Fruit fly (Drosophila melanogaster) whole organism, embryonic: ENCODE results near the gene eya.
A peak's percentile ranks its signal among the peaks of the same experiment; 100 is the strongest.

Experiments
- Abd-B ChIP-seq: fragments of 200-800 bp; sonication (Bioruptor generic); optimal IDR thresholded peaks from 2 replicates; lab custom pipeline; 2018; ENCODE audit warnings: missing biosample characterization, mild to moderate bottlenecking, missing genetic modification characterization, moderate library complexity
- Adf1 ChIP-seq: fragments of 200-800 bp; sonication (Bioruptor generic); IDR thresholded peaks from 2 replicates; pipeline ENCODE4 v1.3.6; 2022; ENCODE audit warnings: missing biosample characterization, missing genetic modification characterization
- Atf3 ChIP-seq: fragments of 200-800 bp; sonication (Bioruptor generic); optimal IDR thresholded peaks from 3 replicates; lab custom pipeline; 2016; ENCODE audit warnings: missing biosample characterization, missing genetic modification characterization
- CG10209 ChIP-seq: fragments of 200-800 bp; sonication (Bioruptor generic); optimal IDR thresholded peaks from 3 replicates; lab custom pipeline; 2017; ENCODE audit warnings: missing biosample characterization, mild to moderate bottlenecking, missing genetic modification characterization, missing genetic modification reagents
- CG10267 ChIP-seq: fragments of 200-800 bp; sonication (Bioruptor generic); optimal IDR thresholded peaks from 2 replicates; lab custom pipeline; 2018; ENCODE audit warnings: missing biosample characterization, mild to moderate bottlenecking, missing genetic modification characterization, moderate library complexity
- CG1233 ChIP-seq: fragments of 200-800 bp; sonication (Bioruptor generic); optimal IDR thresholded peaks from 4 replicates; lab custom pipeline; 2018; ENCODE audit warnings: missing biosample characterization, mild to moderate bottlenecking, missing genetic modification characterization
- CG12769 ChIP-seq: fragments of 200-800 bp; sonication (Bioruptor generic); optimal IDR thresholded peaks from 2 replicates; lab custom pipeline; 2019; ENCODE audit warnings: missing biosample characterization, mild to moderate bottlenecking, missing genetic modification characterization, moderate library complexity
- CG14050 ChIP-seq: fragments of 200-800 bp; sonication (Bioruptor generic); IDR thresholded peaks from 3 replicates; pipeline ENCODE4 v1.3.6; 2022; ENCODE audit warnings: missing biosample characterization, missing genetic modification characterization
- CG14441 ChIP-seq: fragments of 200-800 bp; sonication (Bioruptor generic); IDR thresholded peaks from 2 replicates; pipeline ENCODE4 v1.3.6; 2022; ENCODE audit warnings: missing biosample characterization, missing genetic modification characterization
- CG17361 ChIP-seq: fragments of 200-800 bp; sonication (Bioruptor generic); IDR thresholded peaks from 3 replicates; pipeline ENCODE4 v1.3.6; 2022; ENCODE audit warnings: missing biosample characterization, missing genetic modification characterization
- CG1792 ChIP-seq: fragments of 200-800 bp; sonication (Bioruptor generic); optimal IDR thresholded peaks from 2 replicates; lab custom pipeline; 2016; ENCODE audit warnings: missing biosample characterization, missing genetic modification characterization
- CG30403 ChIP-seq: fragments of 200-800 bp; sonication (Bioruptor generic); optimal IDR thresholded peaks from 3 replicates; lab custom pipeline; 2016; ENCODE audit warnings: missing biosample characterization, missing genetic modification characterization
- CG30431 ChIP-seq: fragments of 200-800 bp; sonication (Bioruptor generic); optimal IDR thresholded peaks from 2 replicates; lab custom pipeline; 2017; ENCODE audit warnings: missing biosample characterization, missing genetic modification characterization
- CG33557 ChIP-seq: fragments of 200-800 bp; sonication (Bioruptor generic); optimal IDR thresholded peaks from 2 replicates; lab custom pipeline; 2019; ENCODE audit warnings: missing biosample characterization, mild to moderate bottlenecking, missing genetic modification characterization, moderate library complexity
- CG3847 ChIP-seq: fragments of 200-800 bp; sonication (Bioruptor generic); IDR thresholded peaks from 2 replicates; pipeline ENCODE4 v1.3.6; 2022; ENCODE audit warnings: missing biosample characterization, missing genetic modification characterization
- CG3995 ChIP-seq: fragments of 200-800 bp; sonication (Bioruptor generic); optimal IDR thresholded peaks from 3 replicates; lab custom pipeline; 2016; ENCODE audit warnings: missing biosample characterization, missing genetic modification characterization
- CG6654 ChIP-seq: fragments of 200-800 bp; sonication (Bioruptor generic); optimal IDR thresholded peaks from 2 replicates; lab custom pipeline; 2017; ENCODE audit warnings: missing biosample characterization, mild to moderate bottlenecking, missing genetic modification characterization
- CG6791 ChIP-seq: fragments of 200-800 bp; sonication (Bioruptor generic); IDR thresholded peaks from 3 replicates; pipeline ENCODE4 v1.3.6; 2022; ENCODE audit warnings: missing biosample characterization, missing genetic modification characterization; ENCODE audit not compliant: partially characterized antibody
- CG8359 ChIP-seq: fragments of 200-800 bp; sonication (Bioruptor generic); optimal IDR thresholded peaks from 2 replicates; lab custom pipeline; 2017; ENCODE audit warnings: missing biosample characterization, mild to moderate bottlenecking, missing genetic modification characterization, borderline replicate concordance
- CG8388 ChIP-seq: fragments of 200-800 bp; sonication (Bioruptor generic); optimal IDR thresholded peaks from 2 replicates; lab custom pipeline; 2019; ENCODE audit warnings: missing biosample characterization, mild to moderate bottlenecking, missing genetic modification characterization, moderate library complexity
- CG9437 ChIP-seq: fragments of 200-800 bp; sonication (Bioruptor generic); optimal IDR thresholded peaks from 2 replicates; lab custom pipeline; 2018; ENCODE audit warnings: missing biosample characterization, mild to moderate bottlenecking, missing genetic modification characterization
- CG9727 ChIP-seq: fragments of 200-800 bp; sonication (Bioruptor generic); optimal IDR thresholded peaks from 3 replicates; lab custom pipeline; 2017; ENCODE audit warnings: missing biosample characterization, mild to moderate bottlenecking, missing genetic modification characterization
- Chrac-16 ChIP-seq: fragments of 200-800 bp; sonication (Bioruptor generic); optimal IDR thresholded peaks from 3 replicates; lab custom pipeline; 2016; ENCODE audit warnings: missing biosample characterization, missing genetic modification characterization
- D19B ChIP-seq: fragments of 200-800 bp; sonication (Bioruptor generic); optimal IDR thresholded peaks from 2 replicates; lab custom pipeline; 2017; ENCODE audit warnings: missing biosample characterization, mild to moderate bottlenecking, missing genetic modification characterization
- Dad ChIP-seq: fragments of 200-800 bp; sonication (Bioruptor generic); optimal IDR thresholded peaks from 3 replicates; lab custom pipeline; 2016; ENCODE audit warnings: missing biosample characterization, missing genetic modification characterization
- HLH3B ChIP-seq: fragments of 200-800 bp; sonication (Bioruptor generic); IDR thresholded peaks from 2 replicates; pipeline ENCODE4 v1.3.6; 2022; ENCODE audit warnings: missing biosample characterization, missing genetic modification characterization
- HLH54F ChIP-seq: fragments of 200-800 bp; sonication (Bioruptor generic); optimal IDR thresholded peaks from 3 replicates; lab custom pipeline; 2016; ENCODE audit warnings: missing biosample characterization, missing genetic modification characterization
- Hey ChIP-seq: fragments of 200-800 bp; sonication (Bioruptor generic); optimal IDR thresholded peaks from 3 replicates; lab custom pipeline; 2018; ENCODE audit warnings: missing biosample characterization, mild to moderate bottlenecking, missing genetic modification characterization
- Hr51 ChIP-seq, 2 experiments: fragments of 200-800 bp; sonication (Bioruptor generic); optimal IDR thresholded peaks; 2 replicates in 1 of 2; 3 replicates in 1 of 2; lab custom pipeline; 2016 to 2018; ENCODE audit warnings: missing biosample characterization in 2 of 2, missing genetic modification characterization in 2 of 2, mild to moderate bottlenecking in 1 of 2, moderate library complexity in 1 of 2
- Oli ChIP-seq: fragments of 200-800 bp; sonication (Bioruptor generic); optimal IDR thresholded peaks from 2 replicates; lab custom pipeline; 2018; ENCODE audit warnings: missing biosample characterization, mild to moderate bottlenecking, missing genetic modification characterization, moderate library complexity
- Ptx1 ChIP-seq: fragments of 200-800 bp; sonication (Bioruptor generic); IDR thresholded peaks from 2 replicates; pipeline ENCODE4 v1.3.6; 2022; ENCODE audit warnings: missing biosample characterization, missing genetic modification characterization
- Sry-β ChIP-seq: fragments of 200-800 bp; sonication (Bioruptor generic); optimal IDR thresholded peaks from 2 replicates; lab custom pipeline; 2018; ENCODE audit warnings: missing biosample characterization, mild to moderate bottlenecking, missing genetic modification characterization, moderate library complexity
- Ssrp ChIP-seq: fragments of 200-800 bp; sonication (Bioruptor generic); optimal IDR thresholded peaks from 2 replicates; lab custom pipeline; 2018; ENCODE audit warnings: missing biosample characterization, mild to moderate bottlenecking, missing genetic modification characterization, moderate library complexity
- Tbp ChIP-seq: fragments of >200 bp; optimal IDR thresholded peaks from 2 replicates; lab custom pipeline; 2018; ENCODE audit warnings: missing biosample characterization, missing genetic modification characterization
- bbx ChIP-seq: fragments of 200-800 bp; sonication (Bioruptor generic); IDR thresholded peaks from 2 replicates; pipeline ENCODE4 v1.3.6; 2022; ENCODE audit warnings: missing biosample characterization, missing genetic modification characterization; ENCODE audit not compliant: partially characterized antibody
- bcd ChIP-seq: fragments of 200-800 bp; sonication (Bioruptor generic); optimal IDR thresholded peaks from 2 replicates; lab custom pipeline; 2017; ENCODE audit warnings: missing biosample characterization, mild to moderate bottlenecking, missing genetic modification characterization
- caup ChIP-seq: fragments of 200-800 bp; sonication (Bioruptor generic); optimal IDR thresholded peaks from 3 replicates; lab custom pipeline; 2017; ENCODE audit warnings: missing biosample characterization, mild to moderate bottlenecking, missing genetic modification characterization, moderate library complexity; ENCODE audit not compliant: severe bottlenecking
- esg ChIP-seq: fragments of 200-800 bp; sonication (Bioruptor generic); conservative IDR thresholded peaks from 2 replicates; pipeline ENCODE4 v1.3.6; 2022; ENCODE audit warnings: missing biosample characterization, missing genetic modification characterization
- gem ChIP-seq: fragments of 200-800 bp; sonication (Bioruptor generic); optimal IDR thresholded peaks from 2 replicates; lab custom pipeline; 2019; ENCODE audit warnings: missing biosample characterization, mild to moderate bottlenecking, missing genetic modification characterization, moderate library complexity
- gsb-n ChIP-seq: fragments of 200-800 bp; sonication (Bioruptor generic); optimal IDR thresholded peaks from 3 replicates; lab custom pipeline; 2018; ENCODE audit warnings: missing biosample characterization, mild to moderate bottlenecking, missing genetic modification characterization
- lola ChIP-seq, 3 experiments: fragments of >200 bp in 2 of 3; fragments of 200-800 bp in 1 of 3; sonication (Bioruptor generic) in 1 of 3; optimal IDR thresholded peaks; 2 replicates each; lab custom pipeline; 2017 to 2019; ENCODE audit warnings: missing biosample characterization in 3 of 3, missing genetic modification characterization in 3 of 3, mild to moderate bottlenecking in 1 of 3, moderate library complexity in 1 of 3
- lov ChIP-seq, 2 experiments: fragments of 200-800 bp in 1 of 2; fragments of >200 bp in 1 of 2; sonication (Bioruptor generic) in 1 of 2; IDR thresholded peaks in 1 of 2; optimal IDR thresholded peaks in 1 of 2; 2 replicates in 1 of 2; 3 replicates in 1 of 2; pipeline versions ENCODE4 v1.3.6 to Lab custom; 2017 to 2022; ENCODE audit warnings: missing biosample characterization in 1 of 2, missing genetic modification characterization in 1 of 2
- pnt ChIP-seq: fragments of 200-800 bp; sonication (Bioruptor generic); optimal IDR thresholded peaks from 3 replicates; lab custom pipeline; 2016; ENCODE audit warnings: missing biosample characterization, missing genetic modification characterization
- sim ChIP-seq: fragments of 200-800 bp; sonication (Bioruptor generic); IDR thresholded peaks from 2 replicates; pipeline ENCODE4 v1.3.6; 2022; ENCODE audit warnings: missing biosample characterization, missing genetic modification characterization
- tll ChIP-seq, 2 experiments: fragments of 200-800 bp in 1 of 2; fragments of >200 bp in 1 of 2; sonication (Bioruptor generic) in 1 of 2; optimal IDR thresholded peaks; 2 replicates each; lab custom pipeline; 2017 to 2019; ENCODE audit warnings: missing biosample characterization in 2 of 2, missing genetic modification characterization in 2 of 2, mild to moderate bottlenecking in 1 of 2, moderate library complexity in 1 of 2
- tna ChIP-seq: fragments of 200-800 bp; sonication (Bioruptor generic); IDR thresholded peaks from 2 replicates; pipeline ENCODE4 v1.3.6; 2022; ENCODE audit warnings: missing biosample characterization, missing genetic modification characterization; ENCODE audit not compliant: partially characterized antibody
- wek ChIP-seq: fragments of 200-800 bp; sonication (Bioruptor generic); optimal IDR thresholded peaks from 3 replicates; lab custom pipeline; 2018; ENCODE audit warnings: missing biosample characterization, mild to moderate bottlenecking, missing genetic modification characterization, moderate library complexity

Gene eya

dm6 chr2L:6539623-6540381 is 7.0 kb downstream of the eya start (continued):
- TF ChIP-seq CG1792, result no peak
- no peak for TF ChIP-seq CG14441 (GFP tag; lab: Robert Waterston, UW)
- no peak for TF ChIP-seq HLH54F
- no peak for TF ChIP-seq sim
- peak; percentile 45 for TF ChIP-seq CG10209 (GFP tag; lab: Kevin White, UChicago)
- no peak for TF ChIP-seq Sry-β (GFP tag; lab: Kevin White, UChicago)
- no peak for TF ChIP-seq tll (GFP tag; optimal IDR thresholded peaks at IDR 0.05; lab: Kevin White, UChicago)
- peak; percentile 76 for TF ChIP-seq D19B (GFP tag; lab: Kevin White, UChicago)
- no peak for TF ChIP-seq Ptx1 (GFP tag; lab: Robert Waterston, UW)
- TF ChIP-seq lola (GFP tag; optimal IDR thresholded peaks at IDR 0.05; lab: Kevin White, UChicago), result peak in 1 of 3 experiments; percentile 24
- TF ChIP-seq CG3847 (GFP tag; lab: Robert Waterston, UW), result no peak
- peak; percentile 29; the same call in 1 of the 3 replicates for TF ChIP-seq CG17361 (GFP tag; lab: Robert Waterston, UW)
- no peak for TF ChIP-seq caup
- no peak for TF ChIP-seq Abd-B
- peak; percentile 5 for TF ChIP-seq CG10267 (tag; lab: Kevin White, UChicago)
- no peak for TF ChIP-seq Atf3 (GFP tag; lab: Kevin White, UChicago)
- peak; percentile 53 for TF ChIP-seq CG30403
- TF ChIP-seq Oli (tag; lab: Kevin White, UChicago), result peak; percentile 57
- peak; percentile 0 for TF ChIP-seq CG9727 (GFP tag; lab: Kevin White, UChicago)
- no peak for TF ChIP-seq CG1233
- TF ChIP-seq CG14050 (GFP tag; lab: Robert Waterston, UW), result no peak
- peak; percentile 57 for TF ChIP-seq gsb-n (tag; lab: Kevin White, UChicago)
- TF ChIP-seq CG6791 (GFP tag; lab: Robert Waterston, UW), result peak; percentile 64; the same call in 1 of the 3 replicates
- peak; percentile 17; the same call in 1 of the 2 replicates for TF ChIP-seq esg (GFP tag; lab: Robert Waterston, UW)
- TF ChIP-seq Hey (tag; lab: Kevin White, UChicago), result peak; percentile 89
- peak; percentile 43 for TF ChIP-seq Chrac-16
- TF ChIP-seq wek, result no peak
- peak; percentile 47 for TF ChIP-seq CG8388 (GFP tag; lab: Kevin White, UChicago)
- peak; percentile 26 for TF ChIP-seq CG33557 (GFP tag; lab: Kevin White, UChicago)
- TF ChIP-seq CG8359, result no peak
- peak in 1 of 2 experiments; percentile 10 for TF ChIP-seq Hr51 (GFP tag; optimal IDR thresholded peaks at IDR 0.05; lab: Kevin White, UChicago)
- TF ChIP-seq gem, result no peak
- TF ChIP-seq CG3995 (GFP tag; lab: Kevin White, UChicago), result no peak
- no peak for TF ChIP-seq bcd (GFP tag; lab: Kevin White, UChicago)
- no peak for TF ChIP-seq pnt (GFP tag; lab: Kevin White, UChicago)
- no peak for TF ChIP-seq CG12769 (tag; lab: Kevin White, UChicago)
- TF ChIP-seq Tbp (GFP tag; lab: Kevin White, UChicago), result no peak
- no peak for TF ChIP-seq Dad (GFP tag; lab: Kevin White, UChicago)
- TF ChIP-seq Ssrp, result no peak
- no peak for TF ChIP-seq CG30431
- TF ChIP-seq tna, result no peak
- TF ChIP-seq bbx (GFP tag; lab: Robert Waterston, UW), result no peak
- no peak for TF ChIP-seq HLH3B (GFP tag; lab: Robert Waterston, UW)
- peak; percentile 14 for TF ChIP-seq CG9437 (GFP tag; lab: Kevin White, UChicago)
- TF ChIP-seq lov (optimal IDR thresholded peaks at IDR 0.05; lab: Kevin White, UChicago), result no peak
- no peak for TF ChIP-seq lov (GFP tag; IDR thresholded peaks at IDR 0.05; lab: Robert Waterston, UW)
- TF ChIP-seq Adf1, result no peak
- no peak for TF ChIP-seq CG6654 (GFP tag; lab: Kevin White, UChicago)
